Worm (Caenorhabditis elegans) whole organism, midembryonic: ENCODE measurements around the gene T13C5.10.

Experiments used
- T22C8.4 ChIP-seq: fragments of 200-800 bp; sonication (Bioruptor generic); IDR thresholded peaks from 2 replicates; pipeline ENCODE4 v1.3.6; 2022; ENCODE audit warnings: missing genetic modification characterization, missing compliant biosample characterization
- flt-1 ChIP-seq: fragments of 200-800 bp; sonication (Bioruptor generic); IDR thresholded peaks from 2 replicates; pipeline ENCODE4 v1.3.6; 2022; ENCODE audit warnings: missing genetic modification characterization, missing compliant biosample characterization
- klf-2 ChIP-seq: fragments of 200-800 bp; sonication (Bioruptor generic); conservative IDR thresholded peaks from 2 replicates; pipeline ENCODE4 v1.3.6; 2022; ENCODE audit warnings: missing genetic modification reagents, missing genetic modification characterization, missing compliant biosample characterization
- ztf-23 ChIP-seq: fragments of 200-800 bp; sonication (Bioruptor generic); IDR thresholded peaks from 2 replicates; pipeline ENCODE4 v1.3.6; 2022; ENCODE audit warnings: missing genetic modification reagents, missing genetic modification characterization, missing compliant biosample characterization

ce11 chrX:6160427-6160826 is 27.5 kb upstream of the T13C5.10 start, which contains the start of gene odd-2:
- TF ChIP-seq klf-2 (GFP tag; lab: Robert Waterston, UW), result no peak
- TF ChIP-seq ztf-23, result no peak
- no peak for TF ChIP-seq T22C8.4 (GFP tag; lab: Robert Waterston, UW)
- no peak for TF ChIP-seq flt-1 (GFP tag; lab: Robert Waterston, UW)
